Worm (Caenorhabditis elegans): ENCODE data around the gene C45G9.9.

C45G9.9 gene

ce11 chrIII:5078062-5078461, 22.5 kb upstream of the C45G9.9 start:
- TF ChIP-seq snpc-4 (tag; optimal IDR thresholded peaks at IDR 0.05) (no peak), lin-11 (tag; optimal IDR thresholded peaks at IDR 0.05) (no peak), nhr-21 (tag; optimal IDR thresholded peaks at IDR 0.05) (peak; percentile 91), nhr-129 (tag; optimal IDR thresholded peaks at IDR 0.05) (peak; percentile 82), nhr-77 (tag; optimal IDR thresholded peaks at IDR 0.05) (no peak), blmp-1 (tag; optimal IDR thresholded peaks at IDR 0.05; ENCODE audit: insufficient read depth) (peak; percentile 65), nhr-237 (tag; optimal IDR thresholded peaks at IDR 0.05) (no peak), zag-1 (tag; optimal IDR thresholded peaks at IDR 0.05) (no peak), crh-2 (tag; optimal IDR thresholded peaks at IDR 0.05) (peak; percentile 90), skn-1 (tag; optimal IDR thresholded peaks at IDR 0.05) (peak; percentile 63), mdl-1 (tag; optimal IDR thresholded peaks at IDR 0.05) (peak; percentile 76 to 88), ceh-16 (tag; optimal IDR thresholded peaks at IDR 0.05) (no peak), nhr-25 (tag; optimal IDR thresholded peaks at IDR 0.05) (peak; percentile 14), lin-13 (GFP tag; optimal IDR thresholded peaks at IDR 0.05) (peak; percentile 14), ama-1 (optimal IDR thresholded peaks at IDR 0.05) (peak; percentile 43), gmeb-1 (tag; optimal IDR thresholded peaks at IDR 0.05) (peak; percentile 61), elt-3 (tag; optimal IDR thresholded peaks at IDR 0.05) (no peak), C34F6.9 (tag; optimal IDR thresholded peaks at IDR 0.05) (peak; percentile 51), egl-27 (tag; optimal IDR thresholded peaks at IDR 0.05) (peak; percentile 66), nhr-6 (tag; optimal IDR thresholded peaks at IDR 0.05) (peak; percentile 2), sma-9 (GFP tag; optimal IDR thresholded peaks at IDR 0.05) (peak; percentile 99), sma-9 (tag; optimal IDR thresholded peaks at IDR 0.05) (no peak), aly-2 (tag; optimal IDR thresholded peaks at IDR 0.05) (no peak), lsy-2 (tag; optimal IDR thresholded peaks at IDR 0.05) (peak in 1 of 2 experiments; percentile 76), Y55F3AM.14 (GFP tag; optimal IDR thresholded peaks at IDR 0.05) (peak; percentile 62), unc-39 (tag; optimal IDR thresholded peaks at IDR 0.05) (no peak), mab-5 (tag; optimal IDR thresholded peaks at IDR 0.05) (no peak), nhr-11 (tag; optimal IDR thresholded peaks at IDR 0.05) (no peak), ztf-4 (tag; optimal IDR thresholded peaks at IDR 0.05) (peak; percentile 75), sma-3 (GFP tag; optimal IDR thresholded peaks at IDR 0.05) (peak; percentile 81), lin-39 (tag; optimal IDR thresholded peaks at IDR 0.05) (no peak), F13H6.1 (tag; optimal IDR thresholded peaks at IDR 0.05) (peak; percentile 89), fos-1 (tag; optimal IDR thresholded peaks at IDR 0.05) (peak; percentile 69)

DNA sequence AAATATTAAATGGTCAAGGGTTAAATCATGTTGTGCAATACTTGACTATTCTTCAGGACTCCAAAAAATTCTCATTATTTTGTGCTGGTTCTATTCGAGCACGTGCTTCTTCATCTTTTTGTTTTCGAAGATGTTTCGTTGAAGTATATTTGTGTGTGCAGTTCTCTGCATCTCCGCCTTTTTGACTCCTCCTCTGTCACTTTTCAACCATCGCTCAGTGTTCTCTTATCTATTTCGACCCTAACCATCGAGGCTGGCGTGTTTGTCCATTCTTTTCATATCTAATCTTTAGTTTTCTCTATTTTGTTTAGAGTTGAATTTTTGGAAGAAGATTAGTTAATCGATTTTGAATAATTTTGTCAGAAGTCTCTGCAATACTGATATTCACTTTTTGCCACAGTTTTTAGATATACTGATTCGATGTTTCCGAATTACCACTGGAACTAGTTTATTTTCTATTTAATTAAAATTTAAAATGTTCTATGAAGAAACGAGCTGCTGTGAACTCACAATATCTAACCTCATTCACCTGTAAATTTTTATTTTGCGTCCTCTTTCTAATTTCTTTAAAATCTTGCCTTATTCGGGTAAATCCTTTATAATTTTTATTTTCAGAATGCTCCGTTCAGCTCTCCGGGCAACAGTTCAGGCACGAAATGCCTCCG, 21.7 kb upstream of the C45G9.9 start, which contains the start of gene alh-1:
alh-1 (plus strand) TSS at position 615 of the 665 bp plus-strand sequence.
- TF ChIP-seq unc-55 (GFP tag; optimal IDR thresholded peaks at IDR 0.05) (no peak), nhr-129 (tag; optimal IDR thresholded peaks at IDR 0.05) (peak; percentile 43), gmeb-1 (tag; optimal IDR thresholded peaks at IDR 0.05) (peak; percentile 1), Y55F3AM.14 (GFP tag; optimal IDR thresholded peaks at IDR 0.05) (no peak), fos-1 (tag; optimal IDR thresholded peaks at IDR 0.05) (peak; percentile 69), lsy-2 (tag; optimal IDR thresholded peaks at IDR 0.05) (peak in 1 of 2 experiments; percentile 32), R02D3.7 (tag; optimal IDR thresholded peaks at IDR 0.05) (no peak), F13H6.1 (tag; optimal IDR thresholded peaks at IDR 0.05) (peak; percentile 36), sma-9 (GFP tag; optimal IDR thresholded peaks at IDR 0.05) (peak; percentile 67), sma-9 (tag; optimal IDR thresholded peaks at IDR 0.05) (no peak)

DNA sequence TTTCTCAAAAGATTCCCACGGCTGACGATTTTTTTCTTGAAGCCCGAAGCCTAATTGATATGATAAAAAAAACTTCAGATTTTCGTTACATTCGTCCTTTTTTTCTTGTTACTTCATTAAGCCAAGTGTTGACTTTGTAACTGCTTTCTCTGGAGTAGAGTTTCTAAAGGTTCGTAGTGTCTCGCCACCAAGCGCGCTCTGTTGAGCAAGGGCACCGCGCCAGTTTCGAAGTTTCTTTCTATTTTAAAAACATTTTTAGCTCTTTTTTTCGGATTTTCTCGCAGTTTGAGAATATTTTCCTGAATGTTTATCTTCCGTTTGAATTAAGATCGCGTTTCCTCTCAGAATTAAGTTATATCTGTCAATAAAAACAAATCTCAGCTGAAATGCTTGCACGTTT, 21.0 kb upstream of the C45G9.9 start:
- TF ChIP-seq ceh-16 (tag; optimal IDR thresholded peaks at IDR 0.05), result no peak
- TF ChIP-seq unc-55 (GFP tag; optimal IDR thresholded peaks at IDR 0.05), result peak; percentile 59
- no peak for TF ChIP-seq nhr-23 (tag; optimal IDR thresholded peaks at IDR 0.05)

DNA sequence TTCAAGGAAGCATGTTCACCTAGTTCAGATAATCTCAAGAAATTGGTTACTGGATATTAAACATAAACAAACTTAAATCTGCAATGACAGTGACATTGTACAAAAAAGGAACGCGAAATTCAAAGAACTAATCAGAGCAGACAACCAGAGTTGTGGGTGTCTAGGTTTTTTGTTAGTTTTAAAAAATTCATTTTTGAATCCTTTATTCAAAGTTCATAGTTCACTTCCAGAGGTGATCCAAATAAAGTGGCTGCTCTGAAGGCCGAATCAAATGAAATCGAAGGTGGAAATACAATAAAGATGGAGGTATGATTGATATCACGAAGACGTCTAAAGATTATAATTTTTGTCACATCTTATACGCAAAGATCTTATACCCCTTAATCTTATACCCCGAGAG, 18.8 kb upstream of the C45G9.9 start, which contains the start of gene ttbk-6:
ttbk-6 (plus strand) TSS at position 301 of the 400 bp plus-strand sequence.
- TF ChIP-seq nhr-6 (tag; optimal IDR thresholded peaks at IDR 0.05), result no peak
- no peak for TF ChIP-seq ceh-16 (tag; optimal IDR thresholded peaks at IDR 0.05)
- no peak for TF ChIP-seq lin-39 (tag; optimal IDR thresholded peaks at IDR 0.05)
- TF ChIP-seq nhr-129 (tag; optimal IDR thresholded peaks at IDR 0.05), result no peak
- no peak for TF ChIP-seq elt-1 (tag; optimal IDR thresholded peaks at IDR 0.05)
- TF ChIP-seq nhr-77 (tag; optimal IDR thresholded peaks at IDR 0.05), result no peak
- TF ChIP-seq crh-2 (tag; optimal IDR thresholded peaks at IDR 0.05), result no peak
- no peak for TF ChIP-seq mdl-1 (tag; optimal IDR thresholded peaks at IDR 0.05)
- no peak for TF ChIP-seq lin-13 (GFP tag; optimal IDR thresholded peaks at IDR 0.05)
- no peak for TF ChIP-seq F13H6.1 (tag; optimal IDR thresholded peaks at IDR 0.05)
- no peak for TF ChIP-seq nhr-21 (tag; optimal IDR thresholded peaks at IDR 0.05)
- TF ChIP-seq alr-1 (tag; optimal IDR thresholded peaks at IDR 0.05), result no peak
- no peak for TF ChIP-seq ZK546.5 (tag; optimal IDR thresholded peaks at IDR 0.05)
- no peak for TF ChIP-seq unc-39 (tag; optimal IDR thresholded peaks at IDR 0.05)

Data from whole organism, L2 larva.